Worm (Caenorhabditis elegans): ENCODE measurements around the gene F35C5.12.

The F35C5.12 gene

DNA sequence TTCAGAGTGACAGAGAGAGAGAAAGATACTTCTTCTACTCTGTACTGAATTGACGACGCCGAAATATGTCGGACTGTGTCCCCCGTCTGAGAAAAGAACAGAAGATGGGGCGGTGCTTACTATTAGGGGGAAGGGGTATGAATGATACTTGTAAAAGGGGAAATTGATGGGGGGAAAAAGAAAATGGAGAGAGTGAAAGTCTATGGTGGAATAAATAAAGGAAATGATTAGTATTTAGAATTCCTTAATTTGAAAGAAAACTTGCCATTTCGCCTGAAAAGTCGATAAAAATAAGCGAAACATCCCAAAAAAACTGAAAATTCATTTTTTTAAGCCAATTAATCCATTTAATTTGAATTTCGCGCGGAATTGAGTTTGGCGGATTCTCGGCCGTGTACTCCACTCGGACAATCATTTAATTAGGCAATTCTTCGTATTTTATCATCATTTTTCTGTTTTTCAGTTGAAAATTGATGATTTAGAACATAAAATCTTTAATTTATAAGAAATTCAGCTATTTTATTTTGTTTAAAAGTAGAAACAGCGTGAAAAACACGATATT is at the start of gene F35C5.12:
F35C5.12 (minus strand) TSS at position 51 of the 562 bp plus-strand sequence.
- TF ChIP-seq F52B5.7 (tag; optimal IDR thresholded peaks at IDR 0.05) (no peak), sea-2 (GFP tag; IDR thresholded peaks at IDR 0.05) (no peak), lag-1 (GFP tag; IDR thresholded peaks at IDR 0.05) (no peak), mel-28 (tag; optimal IDR thresholded peaks at IDR 0.05; ENCODE audit: borderline replicate concordance) (no peak), lin-35 (GFP tag; optimal IDR thresholded peaks at IDR 0.05) (peak in 1 of 3 experiments; percentile 63), tbx-9 (tag; optimal IDR thresholded peaks at IDR 0.05; ENCODE audit: borderline replicate concordance) (no peak), egl-18 (GFP tag; IDR thresholded peaks at IDR 0.05) (no peak), hlh-26 (GFP tag; conservative IDR thresholded peaks at IDR 0.05) (no peak), F57C9.4 (tag; optimal IDR thresholded peaks at IDR 0.05) (no peak), Y67H2A.10 (GFP tag; conservative IDR thresholded peaks at IDR 0.05) (no peak), F55B11.4 (tag; optimal IDR thresholded peaks at IDR 0.05; ENCODE audit: borderline replicate concordance, insufficient read depth) (no peak), lin-54 (GFP tag; optimal IDR thresholded peaks at IDR 0.05) (peak; percentile 86), let-607 (tag; optimal IDR thresholded peaks at IDR 0.05) (no peak), somi-1 (GFP tag; optimal IDR thresholded peaks at IDR 0.05) (no peak), B0019.2 (GFP tag; conservative IDR thresholded peaks at IDR 0.05) (no peak), F57A8.1 (GFP tag; optimal IDR thresholded peaks at IDR 0.05) (no peak), dpl-1 (GFP tag; optimal IDR thresholded peaks at IDR 0.05) (peak; percentile 70), mcd-1 (GFP tag; IDR thresholded peaks at IDR 0.05) (peak; percentile 61; the same call in 1 of the 2 replicates), let-526 (GFP tag; IDR thresholded peaks at IDR 0.05) (no peak), attf-5 (GFP tag; optimal IDR thresholded peaks at IDR 0.05) (no peak), efl-1 (GFP tag; optimal IDR thresholded peaks at IDR 0.05) (peak; percentile 65), ceh-27 (GFP tag; optimal IDR thresholded peaks at IDR 0.05) (no peak), C06A6.2 (GFP tag; conservative IDR thresholded peaks at IDR 0.05) (no peak), madf-3 (GFP tag; IDR thresholded peaks at IDR 0.05) (no peak), snpc-3.4 (tag; optimal IDR thresholded peaks at IDR 0.05) (peak; percentile 4), zim-3 (tag; optimal IDR thresholded peaks at IDR 0.05) (no peak), ztf-3 (GFP tag; optimal IDR thresholded peaks at IDR 0.05) (no peak), attf-6 (GFP tag; IDR thresholded peaks at IDR 0.05) (no peak), hrde-1 (tag; optimal IDR thresholded peaks at IDR 0.05; ENCODE audit: borderline replicate concordance) (no peak), ztf-18 (tag; optimal IDR thresholded peaks at IDR 0.05) (no peak), ets-4 (GFP tag; optimal IDR thresholded peaks at IDR 0.05) (no peak), xnd-1 (tag; optimal IDR thresholded peaks at IDR 0.05) (peak; percentile 5), unc-62 (GFP tag; optimal IDR thresholded peaks at IDR 0.05) (no peak), tlf-1 (GFP tag; optimal IDR thresholded peaks at IDR 0.05) (no peak), rcor-1 (GFP tag; IDR thresholded peaks at IDR 0.05) (no peak), rpc-1 (optimal IDR thresholded peaks at IDR 0.05) (no peak), rpc-1 (tag; optimal IDR thresholded peaks at IDR 0.05) (no peak), lin-26 (GFP tag; IDR thresholded peaks at IDR 0.05) (no peak), repo-1 (tag; optimal IDR thresholded peaks at IDR 0.05) (no peak), pha-4 (tag; optimal IDR thresholded peaks at IDR 0.05) (no peak), dpff-1 (tag; optimal IDR thresholded peaks at IDR 0.05) (no peak), aptf-3 (GFP tag; IDR thresholded peaks at IDR 0.05) (no peak), T26A5.8 (tag; optimal IDR thresholded peaks at IDR 0.05) (no peak), nhr-179 (tag; optimal IDR thresholded peaks at IDR 0.05) (no peak), egrh-3 (GFP tag; IDR thresholded peaks at IDR 0.05) (no peak), sdz-38 (tag; optimal IDR thresholded peaks at IDR 0.05) (no peak), nfyb-1 (GFP tag; IDR thresholded peaks at IDR 0.05) (no peak), pbrm-1 (GFP tag; IDR thresholded peaks at IDR 0.05) (no peak), die-1 (tag; optimal IDR thresholded peaks at IDR 0.05) (no peak), Y53F4B.3 (GFP tag; IDR thresholded peaks at IDR 0.05) (no peak)

All from whole organism, young adult.